Worm (Caenorhabditis elegans) whole organism, L1 larva: Measurements from ENCODE around the gene lec-1.

Experiments used
- C04F5.9 ChIP-seq: sonication (generic microtip); optimal IDR thresholded peaks from 2 replicates; lab custom pipeline; 2016; ENCODE audit warnings: missing genetic modification characterization, missing compliant biosample characterization
- C16A3.4 ChIP-seq: fragments of 150-350 bp; optimal IDR thresholded peaks from 2 replicates; lab custom pipeline; 2014; ENCODE audit warnings: missing biosample characterization, missing genetic modification characterization
- F16B12.6 ChIP-seq: fragments of 150-350 bp; optimal IDR thresholded peaks from 2 replicates; lab custom pipeline; 2014; ENCODE audit warnings: missing biosample characterization, missing genetic modification characterization
- Y116A8C.19 ChIP-seq: sonication (generic microtip); optimal IDR thresholded peaks from 2 replicates; lab custom pipeline; 2016; ENCODE audit warnings: missing compliant biosample characterization, missing genetic modification characterization, borderline replicate concordance
- aha-1 ChIP-seq: fragments of 150-350 bp; optimal IDR thresholded peaks from 2 replicates; lab custom pipeline; 2014; ENCODE audit warnings: missing biosample characterization, missing genetic modification characterization
- alr-1 ChIP-seq: fragments of 200-800 bp; sonication (Bioruptor generic); optimal IDR thresholded peaks from 2 replicates; lab custom pipeline; 2018; ENCODE audit warnings: borderline replicate concordance, mild to moderate bottlenecking, missing genetic modification characterization, missing compliant biosample characterization
- aly-2 ChIP-seq: fragments of 150-350 bp; optimal IDR thresholded peaks from 2 replicates; lab custom pipeline; 2014; ENCODE audit warnings: missing biosample characterization, missing genetic modification characterization
- ceh-88 ChIP-seq: fragments of 200-800 bp; sonication (Bioruptor generic); IDR thresholded peaks from 2 replicates; pipeline ENCODE4 v1.3.6; 2022; ENCODE audit warnings: missing genetic modification characterization, missing compliant biosample characterization
- ceh-90 ChIP-seq: sonication (generic microtip); optimal IDR thresholded peaks from 2 replicates; lab custom pipeline; 2016; ENCODE audit warnings: missing genetic modification characterization, missing compliant biosample characterization
- ces-1 ChIP-seq: fragments of 150-350 bp; optimal IDR thresholded peaks from 2 replicates; lab custom pipeline; 2014; ENCODE audit warnings: missing biosample characterization, missing genetic modification reagents, missing genetic modification characterization
- dsc-1 ChIP-seq: sonication (generic microtip); optimal IDR thresholded peaks from 2 replicates; lab custom pipeline; 2016; ENCODE audit warnings: mild to moderate bottlenecking, missing genetic modification characterization, missing compliant biosample characterization
- efl-1 ChIP-seq, 4 experiments: fragments of 150-350 bp; optimal IDR thresholded peaks in 3 of 4; peaks in 1 of 4; 1 replicate in 1 of 4; 2 replicates in 3 of 4; lab custom pipeline; 2014; ENCODE audit warnings: missing biosample characterization in 2 of 4, missing genetic modification characterization in 2 of 4, missing genetic modification reagents in 2 of 4
- egl-27 ChIP-seq, 2 experiments: fragments of 150-350 bp in 1 of 2; sonication (generic microtip); optimal IDR thresholded peaks; 3 replicates each; lab custom pipeline; 2017 to 2018; ENCODE audit warnings: missing biosample characterization in 2 of 2, missing genetic modification characterization in 2 of 2, missing genetic modification reagents in 2 of 2
- elt-2 ChIP-seq: sonication (generic microtip); optimal IDR thresholded peaks from 2 replicates; lab custom pipeline; 2016; ENCODE audit warnings: missing genetic modification characterization, mild to moderate bottlenecking, inconsistent platforms, missing compliant biosample characterization, missing genetic modification reagents
- elt-3 ChIP-seq, 6 experiments: fragments of 150-350 bp in 1 of 6; sonication (generic microtip); optimal IDR thresholded peaks; 2 replicates each; lab custom pipeline; 2017 to 2018; ENCODE audit warnings: missing biosample characterization in 6 of 6, missing genetic modification characterization in 6 of 6, inconsistent platforms in 1 of 6
- ets-5 ChIP-seq: fragments of 200-800 bp; sonication (Bioruptor generic); IDR thresholded peaks from 2 replicates; pipeline ENCODE4 v1.3.6; 2022; ENCODE audit warnings: missing genetic modification characterization, missing compliant biosample characterization
- fkh-4 ChIP-seq: sonication (generic microtip); optimal IDR thresholded peaks from 2 replicates; lab custom pipeline; 2016; ENCODE audit warnings: missing compliant biosample characterization, missing genetic modification characterization, borderline replicate concordance
- irx-1 ChIP-seq: sonication (generic microtip); optimal IDR thresholded peaks from 2 replicates; lab custom pipeline; 2016; ENCODE audit warnings: missing genetic modification characterization, missing compliant biosample characterization
- jun-1 ChIP-seq: fragments of 150-350 bp; optimal IDR thresholded peaks from 2 replicates; lab custom pipeline; 2014; ENCODE audit warnings: missing biosample characterization, missing genetic modification reagents, missing genetic modification characterization
- lin-13 ChIP-seq: fragments of 150-350 bp; optimal IDR thresholded peaks from 2 replicates; lab custom pipeline; 2014; ENCODE audit warnings: missing biosample characterization, missing genetic modification reagents, missing genetic modification characterization
- lin-15B ChIP-seq: fragments of 150-350 bp; sonication (generic microtip); optimal IDR thresholded peaks from 3 replicates; lab custom pipeline; 2014; ENCODE audit warnings: missing biosample characterization, missing genetic modification characterization
- lin-35 ChIP-seq, 2 experiments: fragments of 150-350 bp; optimal IDR thresholded peaks; 2 replicates each; lab custom pipeline; 2014; ENCODE audit warnings: missing biosample characterization in 2 of 2, missing genetic modification characterization in 2 of 2, missing genetic modification reagents in 2 of 2
- lin-39 ChIP-seq: fragments of 150-350 bp; optimal IDR thresholded peaks from 2 replicates; lab custom pipeline; 2014; ENCODE audit warnings: missing biosample characterization, missing genetic modification reagents, missing genetic modification characterization
- lir-3 ChIP-seq: sonication (generic microtip); optimal IDR thresholded peaks from 2 replicates; lab custom pipeline; 2016; ENCODE audit warnings: mild to moderate bottlenecking, missing genetic modification characterization, moderate library complexity, missing compliant biosample characterization; ENCODE audit not compliant: poor library complexity
- lsy-2 ChIP-seq, 2 experiments: fragments of 150-350 bp; optimal IDR thresholded peaks; 2 replicates each; lab custom pipeline; 2014; ENCODE audit warnings: missing biosample characterization in 2 of 2, missing genetic modification characterization in 2 of 2
- mab-9 ChIP-seq: fragments of 200-800 bp; sonication (Bioruptor generic); IDR thresholded peaks from 2 replicates; pipeline ENCODE4 v1.3.6; 2022; ENCODE audit warnings: missing genetic modification reagents, missing genetic modification characterization, missing compliant biosample characterization
- mdl-1 ChIP-seq, 2 experiments: fragments of 150-350 bp; optimal IDR thresholded peaks; 2 replicates each; lab custom pipeline; 2014 to 2017; ENCODE audit warnings: missing biosample characterization in 2 of 2, missing genetic modification characterization in 2 of 2, inconsistent platforms in 1 of 2
- mef-2 ChIP-seq: fragments of 150-350 bp; optimal IDR thresholded peaks from 2 replicates; lab custom pipeline; 2014; ENCODE audit warnings: missing biosample characterization, missing genetic modification characterization
- nhr-12 ChIP-seq: sonication (generic microtip); optimal IDR thresholded peaks from 2 replicates; lab custom pipeline; 2017; ENCODE audit warnings: missing biosample characterization, missing genetic modification characterization
- nhr-19 ChIP-seq: fragments of 200-800 bp; sonication (Bioruptor generic); conservative IDR thresholded peaks from 2 replicates; pipeline ENCODE4 v1.3.6; 2022; ENCODE audit warnings: missing genetic modification characterization, missing compliant biosample characterization
- nhr-20 ChIP-seq: sonication (generic microtip); optimal IDR thresholded peaks from 2 replicates; lab custom pipeline; 2016; ENCODE audit warnings: mild to moderate bottlenecking, missing genetic modification characterization, missing compliant biosample characterization
- nhr-237 ChIP-seq: fragments of 150-350 bp; optimal IDR thresholded peaks from 2 replicates; lab custom pipeline; 2014; ENCODE audit warnings: missing biosample characterization, missing genetic modification characterization
- nhr-28 ChIP-seq: fragments of 150-350 bp; optimal IDR thresholded peaks from 2 replicates; lab custom pipeline; 2014; ENCODE audit warnings: missing biosample characterization, missing genetic modification characterization
- nhr-47 ChIP-seq: sonication (generic microtip); optimal IDR thresholded peaks from 2 replicates; lab custom pipeline; 2016; ENCODE audit warnings: mild to moderate bottlenecking, missing genetic modification characterization, moderate library complexity, missing compliant biosample characterization
- nhr-71 ChIP-seq: sonication (generic microtip); optimal IDR thresholded peaks from 2 replicates; lab custom pipeline; 2016; ENCODE audit warnings: mild to moderate bottlenecking, missing genetic modification characterization, moderate library complexity, missing compliant biosample characterization
- nhr-76 ChIP-seq: sonication (generic microtip); optimal IDR thresholded peaks from 2 replicates; lab custom pipeline; 2017; ENCODE audit warnings: missing biosample characterization, missing genetic modification characterization
- nhr-85 ChIP-seq: sonication (generic microtip); peaks from one replicate; lab custom pipeline; 2016; ENCODE audit warnings: missing genetic modification characterization, inconsistent platforms, missing compliant biosample characterization
- pag-3 ChIP-seq: sonication (generic microtip); optimal IDR thresholded peaks from 2 replicates; lab custom pipeline; 2017; ENCODE audit warnings: missing genetic modification characterization, mild to moderate bottlenecking, missing compliant biosample characterization, antibody characterized with exemption, borderline replicate concordance; ENCODE audit not compliant: insufficient read depth
- pax-3 ChIP-seq: fragments of 200-800 bp; sonication (Bioruptor generic); optimal IDR thresholded peaks from 2 replicates; lab custom pipeline; 2018; ENCODE audit warnings: mild to moderate bottlenecking, missing genetic modification characterization, moderate library complexity, missing compliant biosample characterization
- rnt-1 ChIP-seq: sonication (generic microtip); optimal IDR thresholded peaks from 2 replicates; lab custom pipeline; 2016; ENCODE audit warnings: mild to moderate bottlenecking, missing genetic modification characterization, moderate library complexity, missing compliant biosample characterization
- snpc-4 ChIP-seq: fragments of 150-350 bp; optimal IDR thresholded peaks from 2 replicates; lab custom pipeline; 2014; ENCODE audit warnings: missing biosample characterization, missing genetic modification characterization
- snu-23 ChIP-seq: sonication (generic microtip); optimal IDR thresholded peaks from 2 replicates; lab custom pipeline; 2016; ENCODE audit warnings: missing genetic modification characterization, missing compliant biosample characterization
- sox-4 ChIP-seq: sonication (generic microtip); optimal IDR thresholded peaks from 2 replicates; lab custom pipeline; 2016; ENCODE audit warnings: missing genetic modification characterization, missing compliant biosample characterization
- sup-37 ChIP-seq: fragments of 200-800 bp; sonication (Bioruptor generic); optimal IDR thresholded peaks from 2 replicates; lab custom pipeline; 2018; ENCODE audit warnings: mild to moderate bottlenecking, missing genetic modification characterization, missing compliant biosample characterization
- swsn-7 ChIP-seq: sonication (generic microtip); optimal IDR thresholded peaks from 2 replicates; lab custom pipeline; 2016; ENCODE audit warnings: missing genetic modification characterization, missing compliant biosample characterization
- tbx-2 ChIP-seq: sonication (generic microtip); optimal IDR thresholded peaks from 2 replicates; lab custom pipeline; 2016; ENCODE audit warnings: missing genetic modification characterization, missing compliant biosample characterization
- unc-130 ChIP-seq: fragments of 150-350 bp; optimal IDR thresholded peaks from 2 replicates; lab custom pipeline; 2017; ENCODE audit warnings: missing biosample characterization, missing genetic modification characterization, inconsistent platforms
- unc-30 ChIP-seq: sonication (generic microtip); optimal IDR thresholded peaks from 2 replicates; lab custom pipeline; 2017; ENCODE audit warnings: missing biosample characterization, missing genetic modification characterization
- unc-98 ChIP-seq: fragments of 200-800 bp; sonication (Bioruptor generic); IDR thresholded peaks from 2 replicates; pipeline ENCODE4 v1.3.6; 2022; ENCODE audit warnings: missing genetic modification characterization, missing compliant biosample characterization
- vab-15 ChIP-seq: sonication (generic microtip); optimal IDR thresholded peaks from 2 replicates; lab custom pipeline; 2017; ENCODE audit warnings: missing genotype, mild to moderate bottlenecking, missing genetic modification characterization, missing compliant biosample characterization

lec-1 gene

ce11 chrII:13184129-13184528 is 11.2 kb upstream of the lec-1 start, which contains the start of gene W09H1.3:
W09H1.3 (plus strand) TSS chrII:13184429.
- TF ChIP-seq aly-2: no peak
- TF ChIP-seq C16A3.4 (tag; lab: Kevin White, UChicago): no peak
- TF ChIP-seq swsn-7 (tag; lab: Kevin White, UChicago): no peak
- no peak for TF ChIP-seq snu-23 (GFP tag; lab: Kevin White, UChicago)
- TF ChIP-seq lin-39 (tag; lab: Kevin White, UChicago): no peak
- TF ChIP-seq aha-1 (tag; lab: Kevin White, UChicago): no peak
- no peak for TF ChIP-seq nhr-237 (tag; lab: Kevin White, UChicago)
- TF ChIP-seq elt-3 (tag; optimal IDR thresholded peaks at IDR 0.05; lab: Kevin White, UChicago): no peak

- TF ChIP-seq ces-1 (GFP tag; lab: Kevin White, UChicago): no peak
- peak; percentile 8 for TF ChIP-seq F16B12.6 (tag; lab: Kevin White, UChicago)
- no peak for TF ChIP-seq mef-2 (tag; lab: Kevin White, UChicago)
- peak; percentile 48 to 73 for TF ChIP-seq lsy-2 (tag; optimal IDR thresholded peaks at IDR 0.05; lab: Kevin White, UChicago)
- TF ChIP-seq mab-9 (GFP tag; lab: Robert Waterston, UW): no peak
- TF ChIP-seq sox-4 (tag; lab: Kevin White, UChicago): no peak
- TF ChIP-seq snu-23 (GFP tag; lab: Kevin White, UChicago): peak; percentile 63
- no peak for TF ChIP-seq elt-2 (tag; lab: Kevin White, UChicago)
- peak; percentile 63 to 66 for TF ChIP-seq lin-35 (GFP tag; optimal IDR thresholded peaks at IDR 0.05; lab: Kevin White, UChicago)
- no peak for TF ChIP-seq nhr-20 (tag; lab: Kevin White, UChicago)
- TF ChIP-seq nhr-76: no peak
- TF ChIP-seq fkh-4 (tag; lab: Kevin White, UChicago): no peak
- TF ChIP-seq alr-1 (tag; lab: Kevin White, UChicago): no peak
- TF ChIP-seq vab-15 (tag; lab: Kevin White, UChicago): no peak
- TF ChIP-seq pax-3 (tag; lab: Kevin White, UChicago): no peak
- peak; percentile 33 for TF ChIP-seq rnt-1 (tag; lab: Kevin White, UChicago)
- TF ChIP-seq egl-27 (tag; optimal IDR thresholded peaks at IDR 0.05; lab: Kevin White, UChicago): no peak
- TF ChIP-seq irx-1: peak; percentile 18
- no peak for TF ChIP-seq unc-98 (GFP tag; lab: Robert Waterston, UW)
- no peak for TF ChIP-seq sup-37 (GFP tag; lab: Kevin White, UChicago)
- TF ChIP-seq tbx-2 (tag; lab: Kevin White, UChicago): peak; percentile 51
- peak; percentile 4 for TF ChIP-seq swsn-7 (tag; lab: Kevin White, UChicago)
- TF ChIP-seq C04F5.9 (tag; lab: Kevin White, UChicago): no peak
- TF ChIP-seq jun-1 (tag; lab: Kevin White, UChicago): no peak
- TF ChIP-seq Y116A8C.19: no peak
- TF ChIP-seq ceh-90 (tag; lab: Kevin White, UChicago): no peak
- TF ChIP-seq nhr-28: no peak
- TF ChIP-seq nhr-19 (GFP tag; lab: Robert Waterston, UW): no peak
- no peak for TF ChIP-seq ets-5 (GFP tag; lab: Robert Waterston, UW)
- TF ChIP-seq nhr-12 (tag; lab: Kevin White, UChicago): no peak
- TF ChIP-seq lir-3 (tag; lab: Kevin White, UChicago): no peak
- TF ChIP-seq pag-3 (tag; lab: Kevin White, UChicago): no peak
- peak; percentile 54 for TF ChIP-seq nhr-47 (tag; lab: Kevin White, UChicago)
- TF ChIP-seq snpc-4 (tag; lab: Kevin White, UChicago): no peak
- TF ChIP-seq lin-13 (GFP tag; lab: Kevin White, UChicago): peak; percentile 17
- no peak for TF ChIP-seq dsc-1 (tag; lab: Kevin White, UChicago)
- no peak for TF ChIP-seq unc-130 (tag; lab: Kevin White, UChicago)
- peak; percentile 64 for TF ChIP-seq nhr-71 (tag; lab: Kevin White, UChicago)
- no peak for TF ChIP-seq mdl-1 (tag; optimal IDR thresholded peaks at IDR 0.05; lab: Kevin White, UChicago)
- TF ChIP-seq aha-1 (tag; lab: Kevin White, UChicago): no peak
- peak; percentile 1 for TF ChIP-seq lin-15B
- TF ChIP-seq lin-39 (tag; lab: Kevin White, UChicago): no peak
- TF ChIP-seq nhr-85 (tag; lab: Kevin White, UChicago): peak; percentile 76
- no peak for TF ChIP-seq unc-30 (tag; lab: Kevin White, UChicago)
- TF ChIP-seq ceh-88: no peak
- peak; percentile 61 to 69 for TF ChIP-seq efl-1 (optimal IDR thresholded peaks at IDR 0.05; lab: Kevin White, UChicago)
- TF ChIP-seq efl-1 (GFP tag; optimal IDR thresholded peaks at IDR 0.05 in 1 of 2; lab: Kevin White, UChicago): peak; percentile 67 to 96
These were observed 8.2 kb upstream of the lec-1 start, which contains the start of gene mecr-1 for ce11 chrII:13187188-13187587. mecr-1 (minus strand) TSS chrII:13187314.
